Fruit fly (Drosophila melanogaster): ENCODE results near the gene CG44139.

CG44139 gene

DNA sequence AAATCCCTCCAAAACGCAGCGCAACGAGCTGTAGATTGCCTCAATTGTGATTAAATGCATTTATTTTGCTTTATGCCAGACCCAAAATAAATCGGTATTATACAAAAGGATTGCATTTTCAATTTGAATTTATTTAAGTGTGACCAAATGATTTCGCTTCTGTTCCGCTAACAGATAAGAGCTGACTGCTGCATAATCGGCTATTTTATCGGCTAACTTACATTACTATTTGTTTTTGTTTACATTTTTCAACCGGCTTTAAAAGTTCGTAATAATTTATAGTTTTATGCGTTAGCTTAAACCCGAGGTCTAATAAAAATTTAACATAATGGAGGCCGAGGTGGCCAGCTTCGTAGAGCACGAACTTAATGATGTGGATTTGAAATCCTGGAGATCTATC is 41.6 kb upstream of the CG44139 start, which contains the start of gene PIG-Wa:
TSS of gene PIG-Wa (plus strand) at position 232 of the 400 bp plus-strand sequence.
- TF ChIP-seq Abd-B (GFP tag; optimal IDR thresholded peaks at IDR 0.05) (no peak), Dif (GFP tag; optimal IDR thresholded peaks at IDR 0.05; ENCODE audit: partially characterized antibody) (peak; percentile 77), fru (GFP tag; optimal IDR thresholded peaks at IDR 0.05) (no peak), psq (GFP tag; optimal IDR thresholded peaks at IDR 0.05) (no peak), Hr83 (GFP tag; optimal IDR thresholded peaks at IDR 0.05; ENCODE audit: poor library complexity, severe bottlenecking) (no peak), Rel (GFP tag; optimal IDR thresholded peaks at IDR 0.05) (no peak), Rel (tag; optimal IDR thresholded peaks at IDR 0.05) (no peak)

DNA sequence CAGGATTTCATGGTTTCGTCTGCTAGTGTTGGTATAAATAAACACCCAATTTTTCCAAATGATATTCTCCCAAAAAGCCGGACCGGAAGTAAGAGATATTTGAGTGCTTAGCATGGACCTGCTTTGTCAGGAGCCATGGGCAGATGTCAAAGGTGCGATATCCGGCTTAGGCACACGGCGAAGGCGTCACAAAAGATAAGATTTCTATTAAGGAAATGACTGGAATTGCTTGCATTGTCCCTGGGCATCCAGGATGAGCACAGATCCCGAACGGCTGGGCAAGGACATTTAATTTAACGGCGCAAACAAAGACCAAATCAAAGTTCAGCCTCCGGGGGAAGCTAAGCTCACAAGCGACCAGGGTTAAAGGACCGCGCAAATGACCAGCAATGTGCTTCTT is 38.9 kb upstream of the CG44139 start, which contains the start of gene CG3557:
TSS of gene CG3557 (minus strand) at position 101 of the 400 bp plus-strand sequence.
- TF ChIP-seq brk (GFP tag; optimal IDR thresholded peaks at IDR 0.05) (no peak), CrebA (GFP tag; optimal IDR thresholded peaks at IDR 0.05; ENCODE audit: borderline replicate concordance) (no peak), sage (GFP tag; optimal IDR thresholded peaks at IDR 0.05) (no peak), usp (GFP tag; optimal IDR thresholded peaks at IDR 0.05) (no peak), CG32264 (GFP tag; optimal IDR thresholded peaks at IDR 0.05) (no peak), Vsx2 (GFP tag; optimal IDR thresholded peaks at IDR 0.05; ENCODE audit: partially characterized antibody) (no peak), Abd-B (GFP tag; optimal IDR thresholded peaks at IDR 0.05) (no peak), Mio (GFP tag; optimal IDR thresholded peaks at IDR 0.05) (no peak), dl (GFP tag; optimal IDR thresholded peaks at IDR 0.05; ENCODE audit: insufficient read depth in 1 of 2, partially characterized antibody in 2 of 2) (no peak), OdsH (GFP tag; optimal IDR thresholded peaks at IDR 0.05) (no peak), foxo (GFP tag; optimal IDR thresholded peaks at IDR 0.05) (no peak), Rel (GFP tag; optimal IDR thresholded peaks at IDR 0.05) (no peak), Rel (tag; optimal IDR thresholded peaks at IDR 0.05) (no peak), GATAd (GFP tag; optimal IDR thresholded peaks at IDR 0.05) (no peak), CG9705 (GFP tag; optimal IDR thresholded peaks at IDR 0.05) (no peak), Hnf4 (GFP tag; optimal IDR thresholded peaks at IDR 0.05) (no peak), Sp1 (GFP tag; optimal IDR thresholded peaks at IDR 0.05) (no peak), ey (GFP tag; optimal IDR thresholded peaks at IDR 0.05) (no peak), N (GFP tag; optimal IDR thresholded peaks at IDR 0.05) (no peak), Dfd (GFP tag; optimal IDR thresholded peaks at IDR 0.05) (no peak), tai (GFP tag; optimal IDR thresholded peaks at IDR 0.05) (no peak)

DNA sequence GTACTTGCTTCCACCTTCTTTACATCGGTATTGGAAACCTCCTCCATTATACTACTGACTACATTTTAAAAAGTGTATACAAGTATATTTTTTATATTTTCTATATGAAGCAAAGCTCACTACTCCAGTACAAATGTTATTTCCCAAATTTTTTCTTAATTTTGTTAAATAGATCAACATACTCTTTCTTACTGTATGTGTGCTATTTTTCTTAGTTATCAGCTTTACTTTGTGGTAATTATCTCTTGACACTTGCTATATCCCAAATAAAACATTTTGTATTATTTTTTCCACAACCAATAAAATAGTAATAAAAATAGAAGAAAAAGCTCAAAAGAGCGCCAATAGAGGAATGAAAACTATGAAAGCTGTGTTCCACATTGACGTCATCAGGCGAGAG is 34.0 kb upstream of the CG44139 start, which contains the start of gene CG43750:
TSS of gene CG43750 (minus strand) at position 101 of the 400 bp plus-strand sequence.
- TF ChIP-seq jim (GFP tag; optimal IDR thresholded peaks at IDR 0.05) (no peak), rgr (GFP tag; optimal IDR thresholded peaks at IDR 0.05) (no peak), OdsH (GFP tag; optimal IDR thresholded peaks at IDR 0.05) (no peak), Dfd (GFP tag; optimal IDR thresholded peaks at IDR 0.05) (no peak), Dif (GFP tag; optimal IDR thresholded peaks at IDR 0.05; ENCODE audit: partially characterized antibody) (no peak), brk (GFP tag; optimal IDR thresholded peaks at IDR 0.05) (no peak), Myc (optimal IDR thresholded peaks at IDR 0.05) (no peak), Vsx2 (GFP tag; optimal IDR thresholded peaks at IDR 0.05; ENCODE audit: partially characterized antibody) (no peak), ey (GFP tag; optimal IDR thresholded peaks at IDR 0.05) (no peak), h (GFP tag; optimal IDR thresholded peaks at IDR 0.05) (no peak)

- no peak for TF ChIP-seq N (GFP tag; optimal IDR thresholded peaks at IDR 0.05)
- no peak for TF ChIP-seq CrebA (GFP tag; optimal IDR thresholded peaks at IDR 0.05; ENCODE audit: borderline replicate concordance)
- TF ChIP-seq lola (GFP tag; optimal IDR thresholded peaks at IDR 0.05), result no peak
- no peak for TF ChIP-seq brk (GFP tag; optimal IDR thresholded peaks at IDR 0.05)
- no peak for TF ChIP-seq CG32264 (GFP tag; optimal IDR thresholded peaks at IDR 0.05)
- TF ChIP-seq pan (optimal IDR thresholded peaks at IDR 0.05), result no peak
- no peak for TF ChIP-seq foxo (GFP tag; optimal IDR thresholded peaks at IDR 0.05)
- no peak for TF ChIP-seq Rel (GFP tag; optimal IDR thresholded peaks at IDR 0.05)
- no peak for TF ChIP-seq Rel (tag; optimal IDR thresholded peaks at IDR 0.05)
These were observed 33.3 kb upstream of the CG44139 start, which contains the start of gene CG46448 for dm6 chr2L:2391321-2391720. Gene CG46448, plus strand, starts transcription at chr2L:2391660.

DNA sequence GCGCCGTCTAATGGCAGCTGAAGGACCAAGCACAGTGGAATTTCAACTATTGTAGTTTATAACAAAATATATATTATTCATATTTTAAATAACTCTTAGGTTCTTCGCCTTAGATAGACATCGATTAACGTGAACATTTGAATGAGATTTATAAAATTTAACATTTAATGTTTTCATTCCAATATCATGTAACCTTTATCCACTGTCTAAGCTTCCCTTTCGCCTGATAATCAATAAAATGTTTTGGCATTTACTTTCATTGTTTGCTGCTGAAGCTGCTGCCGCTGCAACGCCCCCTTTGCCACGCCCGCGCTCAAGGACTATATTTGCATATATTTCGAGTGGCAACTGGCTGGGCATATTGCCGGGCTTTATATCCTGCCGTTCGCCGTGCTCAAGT is 29.7 kb upstream of the CG44139 start:
- TF ChIP-seq HLH106 (tag; optimal IDR thresholded peaks at IDR 0.05) (peak; percentile 1), Sp1 (GFP tag; optimal IDR thresholded peaks at IDR 0.05) (peak; percentile 2), sage (GFP tag; optimal IDR thresholded peaks at IDR 0.05) (no peak)

All from whole organism, wandering third instar larva.